Comparison of ENCODE assay signal across 4 fruit fly cellular contexts in the genomic region with DNA sequence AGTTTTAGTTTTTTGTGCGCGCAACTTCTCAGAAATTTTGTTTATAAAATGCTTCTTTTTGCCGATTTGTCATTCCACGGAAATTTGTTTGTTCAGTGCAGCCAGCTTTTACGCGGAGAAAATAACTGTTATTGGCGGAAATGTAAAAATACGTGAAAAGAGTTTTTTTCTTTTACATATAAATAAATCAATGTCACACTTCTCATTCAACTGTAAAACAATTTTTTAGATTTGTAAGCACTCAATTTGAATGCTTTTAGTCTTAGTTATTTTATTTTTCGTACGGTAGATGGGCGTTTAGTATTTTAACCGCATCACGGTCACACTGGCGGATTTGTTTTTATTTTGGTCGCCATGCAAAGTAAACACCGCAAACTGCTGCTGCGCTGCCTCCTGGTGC.
A peak's percentile ranks its signal among the peaks of the same experiment; 100 is the strongest.
TF ChIP-seq lines count a peak whose summit lies in the region.

Xpac (minus strand) TSS at position 66 of the 400 bp plus-strand sequence.
brn (plus strand) TSS at position 211 of the 400 bp plus-strand sequence.

- TF ChIP-seq CTCF in whole organism, embryonic (GFP tag; optimal IDR thresholded peaks at IDR 0.05; lab: Kevin White, UChicago), result peak; percentile 29

TF ChIP-seq in whole organism, adult, 20 proteins besides CTCF, POLR2A, EP300 and RAD21:
- TF ChIP-seq bab1 (GFP tag; optimal IDR thresholded peaks at IDR 0.05; lab: Kevin White, UChicago), result peak; percentile 44
- no peak for TF ChIP-seq pad (GFP tag; optimal IDR thresholded peaks at IDR 0.05; lab: Kevin White, UChicago)

TF ChIP-seq in whole organism, embryonic, 481 proteins besides CTCF, POLR2A, EP300 and RAD21 (continues in another document):
- TF ChIP-seq HmgZ (tag; optimal IDR thresholded peaks at IDR 0.05; lab: Kevin White, UChicago), result peak; percentile 33
- no peak for TF ChIP-seq bcd (GFP tag; optimal IDR thresholded peaks at IDR 0.05; lab: Kevin White, UChicago)
- TF ChIP-seq ewg (GFP tag; optimal IDR thresholded peaks at IDR 0.05; lab: Kevin White, UChicago), result peak; percentile 6
- TF ChIP-seq vnd (GFP tag; IDR thresholded peaks at IDR 0.05; lab: Robert Waterston, UW; ENCODE audit: partially characterized antibody), result no peak
- peak; percentile 74 for TF ChIP-seq sens (GFP tag; lab: Kevin White, UChicago)
- peak; percentile 31 for TF ChIP-seq YL-1 (GFP tag; optimal IDR thresholded peaks at IDR 0.05; lab: Kevin White, UChicago)
- peak; percentile 18 for TF ChIP-seq CG10267 (tag; optimal IDR thresholded peaks at IDR 0.05; lab: Kevin White, UChicago)
- TF ChIP-seq nerfin-2 (GFP tag; IDR thresholded peaks at IDR 0.05; lab: Robert Waterston, UW; ENCODE audit: partially characterized antibody), result no peak
- TF ChIP-seq crol (GFP tag; IDR thresholded peaks at IDR 0.05; lab: Robert Waterston, UW), result no peak
- TF ChIP-seq Dp (GFP tag; optimal IDR thresholded peaks at IDR 0.05; lab: Kevin White, UChicago), result peak; percentile 61
- peak; percentile 32 for TF ChIP-seq nmo (GFP tag; optimal IDR thresholded peaks at IDR 0.05; lab: Kevin White, UChicago)
- no peak for TF ChIP-seq CG7987 (GFP tag; optimal IDR thresholded peaks at IDR 0.05; lab: Kevin White, UChicago)
- peak; percentile 4 for TF ChIP-seq Nf-YC (tag; optimal IDR thresholded peaks at IDR 0.05; lab: Kevin White, UChicago)
- TF ChIP-seq hkb (optimal IDR thresholded peaks at IDR 0.05; lab: Kevin White, UChicago), result peak; percentile 31
- TF ChIP-seq hkb (GFP tag; IDR thresholded peaks at IDR 0.05; lab: Robert Waterston, UW), result no peak
- TF ChIP-seq MBD-R2 (GFP tag; IDR thresholded peaks at IDR 0.05; lab: Robert Waterston, UW), result peak; percentile 78
- TF ChIP-seq E2f2 (GFP tag; IDR thresholded peaks at IDR 0.05; lab: Robert Waterston, UW), result peak; percentile 63
- TF ChIP-seq CG15601 (tag; optimal IDR thresholded peaks at IDR 0.05; lab: Kevin White, UChicago), result no peak
- peak; percentile 60 for TF ChIP-seq Sin3A (optimal IDR thresholded peaks at IDR 0.05; lab: Kevin White, UChicago)
- TF ChIP-seq CG4617 (GFP tag; optimal IDR thresholded peaks at IDR 0.05; lab: Kevin White, UChicago; ENCODE audit: borderline replicate concordance), result peak; percentile 45
- TF ChIP-seq BEAF-32 (GFP tag; optimal IDR thresholded peaks at IDR 0.05; lab: Kevin White, UChicago), result peak; percentile 43
- peak; percentile 21 for TF ChIP-seq CG2116 (GFP tag; optimal IDR thresholded peaks at IDR 0.05; lab: Kevin White, UChicago)
- no peak for TF ChIP-seq Dll (GFP tag; IDR thresholded peaks at IDR 0.05; lab: Robert Waterston, UW; ENCODE audit: partially characterized antibody)
- TF ChIP-seq CG3995 (GFP tag; optimal IDR thresholded peaks at IDR 0.05; lab: Kevin White, UChicago), result peak; percentile 28
- peak; percentile 10 for TF ChIP-seq Hmr (GFP tag; optimal IDR thresholded peaks at IDR 0.05; lab: Kevin White, UChicago)
- TF ChIP-seq Lhr (GFP tag; optimal IDR thresholded peaks at IDR 0.05; lab: Kevin White, UChicago), result peak; percentile 43
- no peak for TF ChIP-seq lmd (GFP tag; IDR thresholded peaks at IDR 0.05; lab: Robert Waterston, UW)

TF ChIP-seq in whole organism, prepupa, 60 proteins besides CTCF, POLR2A, EP300 and RAD21:
- no peak for TF ChIP-seq CG11902 (GFP tag; optimal IDR thresholded peaks at IDR 0.05; lab: Kevin White, UChicago)
- TF ChIP-seq CG6808 (GFP tag; optimal IDR thresholded peaks at IDR 0.05; lab: Kevin White, UChicago), result peak; percentile 57
- peak; percentile 96 for TF ChIP-seq fkh (GFP tag; optimal IDR thresholded peaks at IDR 0.05; lab: Kevin White, UChicago)
- no peak for TF ChIP-seq CG10631 (GFP tag; optimal IDR thresholded peaks at IDR 0.05; lab: Kevin White, UChicago)
- no peak for TF ChIP-seq OdsH (GFP tag; optimal IDR thresholded peaks at IDR 0.05; lab: Kevin White, UChicago)
TF ChIP-seq in whole organism, prepupa: peak in this region for 2.

TF ChIP-seq in whole organism, wandering third instar larva, 38 proteins besides CTCF, POLR2A, EP300 and RAD21:
- TF ChIP-seq dsf (GFP tag; optimal IDR thresholded peaks at IDR 0.05; lab: Kevin White, UChicago; ENCODE audit: borderline replicate concordance) (no peak), tai (GFP tag; optimal IDR thresholded peaks at IDR 0.05; lab: Kevin White, UChicago) (no peak), ey (GFP tag; optimal IDR thresholded peaks at IDR 0.05; lab: Kevin White, UChicago) (no peak), Rel (GFP tag; optimal IDR thresholded peaks at IDR 0.05; lab: Kevin White, UChicago) (no peak), Rel (tag; optimal IDR thresholded peaks at IDR 0.05; lab: Kevin White, UChicago) (peak; percentile 3)
TF ChIP-seq in whole organism, wandering third instar larva: peak in this region for 1.
